Worm (Caenorhabditis elegans): Measurements from ENCODE around the gene Y46E12A.3.

ce11 chrIII:1705331-1705730 is 49.4 kb downstream of the Y46E12A.3 start:
- no peak for TF ChIP-seq tbx-2 (tag; optimal IDR thresholded peaks at IDR 0.05)
- TF ChIP-seq ZK546.5 (tag; optimal IDR thresholded peaks at IDR 0.05) = no peak
- TF ChIP-seq zag-1 (tag; optimal IDR thresholded peaks at IDR 0.05) = no peak
- TF ChIP-seq pqm-1 (tag; optimal IDR thresholded peaks at IDR 0.05) = no peak
- no peak for TF ChIP-seq skn-1 (tag; optimal IDR thresholded peaks at IDR 0.05)
- TF ChIP-seq unc-39 (tag; optimal IDR thresholded peaks at IDR 0.05) = no peak
